Worm (Caenorhabditis elegans) whole organism, L1 larva: ENCODE results near the gene nhr-254.

Experiments
- ceh-63 ChIP-seq: fragments of 200-800 bp; sonication (Bioruptor generic); optimal IDR thresholded peaks from 2 replicates; lab custom pipeline; 2018; ENCODE audit warnings: mild to moderate bottlenecking, missing genetic modification characterization, missing compliant biosample characterization
- dpl-1 ChIP-seq, 3 experiments: fragments of 150-350 bp in 2 of 3; sonication (generic microtip) in 1 of 3; optimal IDR thresholded peaks; 2 replicates each; lab custom pipeline; 2014 to 2017; ENCODE audit warnings: missing biosample characterization in 3 of 3, missing genetic modification characterization in 3 of 3, missing genetic modification reagents in 3 of 3
- lin-35 ChIP-seq, 2 experiments: fragments of 150-350 bp; optimal IDR thresholded peaks; 2 replicates each; lab custom pipeline; 2014; ENCODE audit warnings: missing biosample characterization in 2 of 2, missing genetic modification characterization in 2 of 2, missing genetic modification reagents in 2 of 2
- mab-9 ChIP-seq: fragments of 200-800 bp; sonication (Bioruptor generic); IDR thresholded peaks from 2 replicates; pipeline ENCODE4 v1.3.6; 2022; ENCODE audit warnings: missing genetic modification reagents, missing genetic modification characterization, missing compliant biosample characterization
- nhr-11 ChIP-seq: fragments of 150-350 bp; optimal IDR thresholded peaks from 2 replicates; lab custom pipeline; 2014; ENCODE audit warnings: missing biosample characterization, missing genetic modification characterization
- nhr-12 ChIP-seq: sonication (generic microtip); optimal IDR thresholded peaks from 2 replicates; lab custom pipeline; 2017; ENCODE audit warnings: missing biosample characterization, missing genetic modification characterization
- nhr-237 ChIP-seq: fragments of 150-350 bp; optimal IDR thresholded peaks from 2 replicates; lab custom pipeline; 2014; ENCODE audit warnings: missing biosample characterization, missing genetic modification characterization
- snpc-4 ChIP-seq: fragments of 150-350 bp; optimal IDR thresholded peaks from 2 replicates; lab custom pipeline; 2014; ENCODE audit warnings: missing biosample characterization, missing genetic modification characterization
- unc-62 ChIP-seq: fragments of 150-350 bp; optimal IDR thresholded peaks from 2 replicates; lab custom pipeline; 2014; ENCODE audit warnings: missing biosample characterization, missing genetic modification reagents, missing genetic modification characterization
- unc-86 ChIP-seq: sonication (generic microtip); optimal IDR thresholded peaks from 2 replicates; lab custom pipeline; 2016; ENCODE audit warnings: missing genetic modification characterization, missing compliant biosample characterization

ce11 chrV:385488-385887, 6.9 kb upstream of the nhr-254 start, which contains the start of gene lipl-5:
- no peak for TF ChIP-seq nhr-237
- TF ChIP-seq lin-35 (GFP tag; optimal IDR thresholded peaks at IDR 0.05; lab: Kevin White, UChicago): peak in 1 of 2 experiments; percentile 18
- TF ChIP-seq nhr-12: no peak
- no peak for TF ChIP-seq unc-86 (tag; lab: Kevin White, UChicago)
- TF ChIP-seq dpl-1 (GFP tag; optimal IDR thresholded peaks at IDR 0.05; lab: Kevin White, UChicago): no peak
- TF ChIP-seq unc-62: no peak
- no peak for TF ChIP-seq ceh-63 (GFP tag; lab: Kevin White, UChicago)
- no peak for TF ChIP-seq nhr-11 (tag; lab: Kevin White, UChicago)
- TF ChIP-seq snpc-4 (tag; lab: Kevin White, UChicago): no peak
- TF ChIP-seq mab-9 (GFP tag; lab: Robert Waterston, UW): no peak
